Worm (Caenorhabditis elegans) whole organism, young adult: Measurements from ENCODE around the gene pah-1.
A peak's percentile ranks its signal among the peaks of the same experiment; 100 is the strongest.

ENCODE experiments used
- C06A6.2 ChIP-seq: fragments of 200-800 bp; sonication (Bioruptor generic); conservative IDR thresholded peaks from 2 replicates; pipeline ENCODE4 v1.3.6; 2022; ENCODE audit warnings: missing genetic modification characterization, missing compliant biosample characterization
- F23B12.7 ChIP-seq: sonication (generic microtip); optimal IDR thresholded peaks from 2 replicates; lab custom pipeline; 2017; ENCODE audit warnings: missing genetic modification characterization, mild to moderate bottlenecking, missing compliant biosample characterization, antibody characterized with exemption, moderate library complexity; ENCODE audit not compliant: insufficient read depth
- F37B4.10 ChIP-seq: fragments of 200-800 bp; sonication (Bioruptor generic); IDR thresholded peaks from 2 replicates; pipeline ENCODE4 v1.3.6; 2022; ENCODE audit warnings: missing genetic modification characterization, missing compliant biosample characterization
- F52B5.7 ChIP-seq: sonication (generic microtip); optimal IDR thresholded peaks from 2 replicates; lab custom pipeline; 2016; ENCODE audit warnings: mild to moderate bottlenecking, missing genetic modification characterization, missing compliant biosample characterization
- F57C9.4 ChIP-seq: sonication (generic microtip); optimal IDR thresholded peaks from 2 replicates; lab custom pipeline; 2017; ENCODE audit warnings: mild to moderate bottlenecking, missing genetic modification characterization, missing compliant biosample characterization
- K12H6.12 ChIP-seq: fragments of 200-800 bp; sonication (Bioruptor generic); optimal IDR thresholded peaks from 2 replicates; lab custom pipeline; 2018; ENCODE audit warnings: mild to moderate bottlenecking, missing genetic modification characterization, missing compliant biosample characterization
- T07F8.4 ChIP-seq: sonication (generic microtip); optimal IDR thresholded peaks from 2 replicates; lab custom pipeline; 2016; ENCODE audit warnings: mild to moderate bottlenecking, missing genetic modification characterization, moderate library complexity, missing compliant biosample characterization
- Y53F4B.3 ChIP-seq: fragments of 200-800 bp; sonication (Bioruptor generic); IDR thresholded peaks from 2 replicates; pipeline ENCODE4 v1.3.6; 2022; ENCODE audit warnings: missing genetic modification reagents, missing genetic modification characterization, missing compliant biosample characterization
- ZK185.1 ChIP-seq: sonication (generic microtip); optimal IDR thresholded peaks from 2 replicates; lab custom pipeline; 2016; ENCODE audit warnings: mild to moderate bottlenecking, missing genetic modification characterization, missing compliant biosample characterization; ENCODE audit not compliant: poor library complexity, severe bottlenecking
- aptf-2 ChIP-seq: fragments of 200-800 bp; sonication (Bioruptor generic); conservative IDR thresholded peaks from 2 replicates; pipeline ENCODE4 v1.3.6; 2022; ENCODE audit warnings: missing genetic modification reagents, missing genetic modification characterization, missing compliant biosample characterization
- attf-5 ChIP-seq: fragments of 200-800 bp; sonication (Bioruptor generic); optimal IDR thresholded peaks from 2 replicates; lab custom pipeline; 2018; ENCODE audit warnings: mild to moderate bottlenecking, missing genetic modification characterization, missing compliant biosample characterization
- bed-1 ChIP-seq: fragments of 200-800 bp; sonication (Bioruptor generic); IDR thresholded peaks from 2 replicates; pipeline ENCODE4 v1.3.6; 2022; ENCODE audit warnings: missing genetic modification reagents, missing genetic modification characterization, missing compliant biosample characterization
- cebp-2 ChIP-seq: fragments of 200-800 bp; sonication (Bioruptor generic); IDR thresholded peaks from 2 replicates; pipeline ENCODE4 v1.3.6; 2022; ENCODE audit warnings: missing genetic modification characterization, missing compliant biosample characterization
- ceh-27 ChIP-seq: fragments of 200-800 bp; sonication (Bioruptor generic); optimal IDR thresholded peaks from 2 replicates; lab custom pipeline; 2018; ENCODE audit warnings: mild to moderate bottlenecking, missing genetic modification characterization, moderate library complexity, missing compliant biosample characterization
- chd-7 ChIP-seq: sonication (generic microtip); optimal IDR thresholded peaks from 2 replicates; lab custom pipeline; 2016; ENCODE audit warnings: mild to moderate bottlenecking, missing genetic modification characterization, moderate library complexity, missing compliant biosample characterization
- egl-18 ChIP-seq: fragments of 200-800 bp; sonication (Bioruptor generic); IDR thresholded peaks from 2 replicates; pipeline ENCODE4 v1.3.6; 2022; ENCODE audit warnings: missing genetic modification reagents, missing genetic modification characterization, missing compliant biosample characterization
- egrh-3 ChIP-seq: fragments of 200-800 bp; sonication (Bioruptor generic); IDR thresholded peaks from 2 replicates; pipeline ENCODE4 v1.3.6; 2022; ENCODE audit warnings: missing genetic modification reagents, missing genetic modification characterization, missing compliant biosample characterization
- gei-17 ChIP-seq: fragments of 200-800 bp; sonication (Bioruptor generic); optimal IDR thresholded peaks from 2 replicates; lab custom pipeline; 2018; ENCODE audit warnings: mild to moderate bottlenecking, missing genetic modification characterization, missing compliant biosample characterization
- hmg-20 ChIP-seq: fragments of 200-800 bp; sonication (Bioruptor generic); IDR thresholded peaks from 2 replicates; pipeline ENCODE4 v1.3.6; 2022; ENCODE audit warnings: missing genetic modification reagents, missing genetic modification characterization, missing compliant biosample characterization
- let-607 ChIP-seq, 2 experiments: fragments of 200-800 bp in 1 of 2; sonication (Bioruptor generic) in 1 of 2; sonication (generic microtip) in 1 of 2; optimal IDR thresholded peaks; 2 replicates each; lab custom pipeline; 2016 to 2018; ENCODE audit warnings: mild to moderate bottlenecking in 2 of 2, missing compliant biosample characterization in 2 of 2, missing genetic modification characterization in 2 of 2, moderate library complexity in 2 of 2, missing genotype in 1 of 2
- madf-10 ChIP-seq: sonication (generic microtip); optimal IDR thresholded peaks from 2 replicates; lab custom pipeline; 2016; ENCODE audit warnings: mild to moderate bottlenecking, missing genetic modification characterization, missing compliant biosample characterization
- madf-6 ChIP-seq: fragments of 200-800 bp; sonication (Bioruptor generic); IDR thresholded peaks from 2 replicates; pipeline ENCODE4 v1.3.6; 2022; ENCODE audit warnings: missing genetic modification reagents, missing genetic modification characterization, missing compliant biosample characterization
- madf-8 ChIP-seq: fragments of 200-800 bp; sonication (Bioruptor generic); conservative IDR thresholded peaks from 2 replicates; pipeline ENCODE4 v1.3.6; 2022; ENCODE audit warnings: missing genetic modification reagents, missing genetic modification characterization, missing compliant biosample characterization
- mcd-1 ChIP-seq: fragments of 200-800 bp; sonication (Bioruptor generic); IDR thresholded peaks from 2 replicates; pipeline ENCODE4 v1.3.6; 2022; ENCODE audit warnings: missing genetic modification reagents, missing genetic modification characterization, missing compliant biosample characterization
- nfya-2 ChIP-seq: fragments of 200-800 bp; sonication (Bioruptor generic); IDR thresholded peaks from 2 replicates; pipeline ENCODE4 v1.3.6; 2022; ENCODE audit warnings: missing genetic modification reagents, missing genetic modification characterization, missing compliant biosample characterization
- nhr-27 ChIP-seq: fragments of 200-800 bp; sonication (Bioruptor generic); optimal IDR thresholded peaks from 2 replicates; lab custom pipeline; 2018; ENCODE audit warnings: mild to moderate bottlenecking, missing genetic modification characterization, moderate library complexity, missing compliant biosample characterization
- nhr-80 ChIP-seq: sonication (generic microtip); optimal IDR thresholded peaks from 2 replicates; lab custom pipeline; 2016; ENCODE audit warnings: missing genetic modification characterization, missing compliant biosample characterization
- rcor-1 ChIP-seq: fragments of 200-800 bp; sonication (Bioruptor generic); IDR thresholded peaks from 2 replicates; pipeline ENCODE4 v1.3.6; 2022; ENCODE audit warnings: missing genetic modification reagents, missing genetic modification characterization, missing compliant biosample characterization
- rpc-1 ChIP-seq, 2 experiments: fragments of 150-350 bp in 1 of 2; sonication (generic microtip) in 1 of 2; optimal IDR thresholded peaks; 2 replicates each; lab custom pipeline; 2014 to 2018; ENCODE audit warnings: missing biosample characterization in 1 of 2, missing genetic modification characterization in 1 of 2, missing genetic modification reagents in 1 of 2, missing genotype in 1 of 2
- snpc-4 ChIP-seq, 5 experiments: fragments of 150-350 bp in 1 of 5; sonication (generic microtip) in 4 of 5; optimal IDR thresholded peaks; 2 replicates each; lab custom pipeline; 2014 to 2018; ENCODE audit warnings: missing genetic modification characterization in 5 of 5, missing biosample characterization in 3 of 5, antibody characterized with exemption in 2 of 5, mild to moderate bottlenecking in 2 of 5, missing compliant biosample characterization in 2 of 5, missing genotype in 2 of 5, moderate library complexity in 2 of 5, missing genetic modification reagents in 1 of 5
- somi-1 ChIP-seq: fragments of 200-800 bp; sonication (Bioruptor generic); optimal IDR thresholded peaks from 2 replicates; lab custom pipeline; 2018; ENCODE audit warnings: mild to moderate bottlenecking, missing genetic modification characterization, missing compliant biosample characterization
- zfh-2 ChIP-seq: fragments of 200-800 bp; sonication (Bioruptor generic); conservative IDR thresholded peaks from 2 replicates; pipeline ENCODE4 v1.3.6; 2022; ENCODE audit warnings: missing genetic modification reagents, missing genetic modification characterization, missing compliant biosample characterization
- ztf-18 ChIP-seq: sonication (generic microtip); optimal IDR thresholded peaks from 2 replicates; lab custom pipeline; 2016; ENCODE audit warnings: missing genotype, mild to moderate bottlenecking, missing genetic modification characterization, missing compliant biosample characterization
- ztf-26 ChIP-seq: sonication (generic microtip); optimal IDR thresholded peaks from 2 replicates; lab custom pipeline; 2017; ENCODE audit warnings: missing genetic modification characterization, missing compliant biosample characterization
- ztf-28 ChIP-seq: fragments of 200-800 bp; sonication (Bioruptor generic); IDR thresholded peaks from 2 replicates; pipeline ENCODE4 v1.3.6; 2022; ENCODE audit warnings: missing genetic modification reagents, missing genetic modification characterization, missing compliant biosample characterization

Gene pah-1

DNA sequence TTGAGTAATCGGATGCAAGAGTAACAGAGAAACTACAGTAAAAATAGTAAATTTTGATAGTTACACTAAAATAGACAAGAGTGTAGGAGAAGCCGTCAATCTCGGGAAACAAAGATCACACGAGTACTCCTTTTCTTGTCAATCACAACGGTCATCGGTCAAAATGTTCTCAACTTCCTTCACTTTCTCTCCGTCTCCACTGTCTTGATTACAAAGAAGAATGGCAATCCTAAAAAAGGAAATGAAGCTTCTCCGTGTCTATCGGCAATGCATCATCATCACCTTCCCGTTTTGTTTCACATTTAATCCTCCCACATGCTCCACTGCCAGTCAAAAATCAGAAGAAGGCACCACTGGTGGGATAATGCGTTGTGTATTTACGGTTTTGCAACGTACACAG, 32.9 kb upstream of the pah-1 start:
- 0 out of 2 replicates have a peak, but pooled peaks have one; percentile 31 for TF ChIP-seq cebp-2 (GFP tag; lab: Robert Waterston, UW)
- TF ChIP-seq egl-18 (GFP tag; lab: Robert Waterston, UW) = no peak

DNA sequence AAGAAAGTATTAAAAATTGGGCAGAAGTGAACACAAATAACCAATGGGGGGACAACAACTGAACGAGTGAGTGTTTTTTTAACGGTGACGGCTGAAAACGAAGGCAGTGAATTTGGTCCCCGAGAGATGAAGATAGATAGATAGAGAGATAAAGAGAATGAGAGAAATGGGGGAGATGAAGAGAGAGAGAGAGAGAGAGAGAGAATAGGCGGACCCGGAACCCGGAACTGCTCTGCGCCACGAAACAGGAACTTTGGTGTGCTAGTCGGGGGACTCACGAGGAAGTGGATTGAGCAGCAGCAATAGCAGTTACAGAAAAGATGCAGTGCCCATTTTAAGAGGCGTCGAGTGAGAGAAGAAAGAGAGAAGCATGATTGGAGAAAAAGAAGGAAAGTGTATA, 29.6 kb upstream of the pah-1 start:
- peak; percentile 26 for TF ChIP-seq attf-5 (GFP tag; lab: Kevin White, UChicago)
- no peak for TF ChIP-seq aptf-2 (GFP tag; lab: Robert Waterston, UW)
- TF ChIP-seq F37B4.10 = no peak
- peak; percentile 66 for TF ChIP-seq chd-7
- peak; percentile 5 for TF ChIP-seq ztf-18 (tag; lab: Kevin White, UChicago)
- TF ChIP-seq egrh-3 (GFP tag; lab: Robert Waterston, UW) = peak; percentile 41; the same call in 1 of the 2 replicates
- 0 out of 2 replicates have a peak, but pooled peaks have one; percentile 17 for TF ChIP-seq C06A6.2 (GFP tag; lab: Robert Waterston, UW)
- TF ChIP-seq snpc-4 (GFP tag; optimal IDR thresholded peaks at IDR 0.05; lab: Kevin White, UChicago) = no peak
- no peak for TF ChIP-seq snpc-4 (tag; optimal IDR thresholded peaks at IDR 0.05; lab: Kevin White, UChicago)
- peak; percentile 94 for TF ChIP-seq K12H6.12 (tag; lab: Kevin White, UChicago)
- no peak for TF ChIP-seq nhr-27 (tag; lab: Kevin White, UChicago)
- TF ChIP-seq T07F8.4 (tag; lab: Kevin White, UChicago) = no peak
- no peak for TF ChIP-seq nhr-80 (tag; lab: Kevin White, UChicago)
- TF ChIP-seq madf-6 (GFP tag; lab: Robert Waterston, UW) = no peak
- no peak for TF ChIP-seq rcor-1
- TF ChIP-seq mcd-1 (GFP tag; lab: Robert Waterston, UW) = no peak
- 0 out of 2 replicates have a peak, but pooled peaks have one; percentile 17 for TF ChIP-seq hmg-20 (GFP tag; lab: Robert Waterston, UW)
- peak; percentile 79 for TF ChIP-seq ceh-27 (GFP tag; lab: Kevin White, UChicago)
- TF ChIP-seq ZK185.1 (tag; lab: Kevin White, UChicago) = peak; percentile 31
- no peak for TF ChIP-seq nfya-2 (GFP tag; lab: Robert Waterston, UW)
- no peak for TF ChIP-seq F57C9.4
- TF ChIP-seq madf-10 = peak; percentile 8
- TF ChIP-seq somi-1 (GFP tag; lab: Kevin White, UChicago) = peak; percentile 63

DNA sequence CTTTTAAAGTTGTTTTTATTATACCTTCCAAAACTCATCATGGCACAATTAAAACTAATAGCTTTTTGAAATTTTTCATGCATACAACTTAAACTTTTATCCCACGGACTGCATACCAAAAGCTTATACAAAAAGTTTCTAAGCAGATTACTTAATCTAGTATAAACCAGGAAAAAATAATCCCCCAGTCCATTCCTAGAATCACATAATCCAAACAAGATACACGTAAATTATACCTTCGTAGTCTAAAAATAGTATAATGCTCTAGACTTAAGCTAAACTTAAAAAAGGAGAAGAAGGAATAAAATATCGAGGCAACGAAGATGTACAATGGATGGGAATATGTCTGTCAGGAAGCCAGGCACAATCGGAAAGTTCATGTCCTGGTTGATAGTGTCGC, 28.4 kb upstream of the pah-1 start:
- no peak for TF ChIP-seq bed-1 (GFP tag; lab: Robert Waterston, UW)
- TF ChIP-seq hmg-20 (GFP tag; lab: Robert Waterston, UW) = no peak
- no peak for TF ChIP-seq zfh-2 (GFP tag; lab: Robert Waterston, UW)
- TF ChIP-seq ztf-28 (GFP tag; lab: Robert Waterston, UW) = no peak
- no peak for TF ChIP-seq let-607 (tag; optimal IDR thresholded peaks at IDR 0.05; lab: Kevin White, UChicago)
- TF ChIP-seq ztf-26 (tag; lab: Kevin White, UChicago) = no peak
- no peak for TF ChIP-seq F23B12.7 (tag; lab: Kevin White, UChicago)
- TF ChIP-seq F52B5.7 (tag; lab: Kevin White, UChicago) = no peak
- no peak for TF ChIP-seq rpc-1 (optimal IDR thresholded peaks at IDR 0.05; lab: Kevin White, UChicago)
- no peak for TF ChIP-seq rpc-1 (tag; optimal IDR thresholded peaks at IDR 0.05; lab: Kevin White, UChicago)
- no peak for TF ChIP-seq rcor-1
- no peak for TF ChIP-seq snpc-4 (GFP tag; optimal IDR thresholded peaks at IDR 0.05; lab: Kevin White, UChicago)
- TF ChIP-seq snpc-4 (tag; optimal IDR thresholded peaks at IDR 0.05; lab: Kevin White, UChicago) = no peak
- TF ChIP-seq Y53F4B.3 (GFP tag; lab: Robert Waterston, UW) = no peak
- no peak for TF ChIP-seq gei-17
- TF ChIP-seq madf-8 (GFP tag; lab: Robert Waterston, UW) = no peak
